Worm (Caenorhabditis elegans) whole organism, L4 larva: ENCODE measurements around the gene Y32G9A.3.

Experiments used
- D1046.2 ChIP-seq: fragments of 200-800 bp; sonication (Bioruptor generic); IDR thresholded peaks from 2 replicates; pipeline ENCODE4 v1.3.6; 2022; ENCODE audit warnings: missing genetic modification characterization, missing compliant biosample characterization
- F10B5.3 ChIP-seq: sonication (generic microtip); optimal IDR thresholded peaks from 2 replicates; lab custom pipeline; 2016; ENCODE audit warnings: mild to moderate bottlenecking, missing genetic modification characterization, missing compliant biosample characterization
- F44E2.7 ChIP-seq: fragments of 200-800 bp; sonication (Bioruptor generic); IDR thresholded peaks from 2 replicates; pipeline ENCODE4 v2.1.2; 2022; ENCODE audit warnings: missing genetic modification characterization, missing compliant biosample characterization
- R02D3.7 ChIP-seq: fragments of 150-350 bp; sonication (generic microtip); optimal IDR thresholded peaks from 3 replicates; lab custom pipeline; 2014; ENCODE audit warnings: missing biosample characterization, missing genetic modification characterization
- T20F7.1 ChIP-seq: fragments of 200-800 bp; sonication (Bioruptor generic); optimal IDR thresholded peaks from 2 replicates; lab custom pipeline; 2018; ENCODE audit warnings: mild to moderate bottlenecking, missing genetic modification characterization, missing compliant biosample characterization
- Y75B8A.6 ChIP-seq: fragments of 200-800 bp; sonication (Bioruptor generic); IDR thresholded peaks from 2 replicates; pipeline ENCODE4 v1.3.6; 2022; ENCODE audit warnings: missing genetic modification reagents, missing genetic modification characterization, missing compliant biosample characterization
- ZK337.2 ChIP-seq: fragments of 200-800 bp; sonication (Bioruptor generic); IDR thresholded peaks from 2 replicates; pipeline ENCODE4 v1.3.6; 2022; ENCODE audit warnings: missing genetic modification reagents, missing genetic modification characterization, missing compliant biosample characterization
- aha-1 ChIP-seq: fragments of 150-350 bp; peaks from one replicate; lab custom pipeline; 2014; ENCODE audit warnings: missing biosample characterization, missing genetic modification characterization
- ceh-28 ChIP-seq: fragments of 150-350 bp; optimal IDR thresholded peaks from 2 replicates; lab custom pipeline; 2014; ENCODE audit warnings: missing biosample characterization, missing genetic modification reagents, missing genetic modification characterization
- ceh-32 ChIP-seq: sonication (generic microtip); optimal IDR thresholded peaks from 2 replicates; lab custom pipeline; 2016; ENCODE audit warnings: mild to moderate bottlenecking, missing genetic modification characterization, missing compliant biosample characterization; ENCODE audit not compliant: poor library complexity
- ceh-44 ChIP-seq: fragments of 200-800 bp; sonication (Bioruptor generic); IDR thresholded peaks from 2 replicates; pipeline ENCODE4 v1.3.6; 2022; ENCODE audit warnings: missing genetic modification reagents, missing genetic modification characterization, missing compliant biosample characterization
- ceh-62 ChIP-seq: sonication (generic microtip); optimal IDR thresholded peaks from 2 replicates; lab custom pipeline; 2017; ENCODE audit warnings: missing biosample characterization, missing genetic modification characterization
- ces-1 ChIP-seq: fragments of 150-350 bp; sonication (generic microtip); optimal IDR thresholded peaks from 4 replicates; lab custom pipeline; 2014; ENCODE audit warnings: missing biosample characterization, missing genetic modification reagents, missing genetic modification characterization
- cey-2 ChIP-seq: sonication (generic microtip); optimal IDR thresholded peaks from 3 replicates; lab custom pipeline; 2017; ENCODE audit warnings: missing genetic modification characterization, mild to moderate bottlenecking, missing compliant biosample characterization, antibody characterized with exemption, borderline replicate concordance; ENCODE audit not compliant: insufficient read depth
- ctbp-1 ChIP-seq: fragments of 200-800 bp; sonication (Bioruptor generic); IDR thresholded peaks from 2 replicates; pipeline ENCODE4 v1.3.6; 2022; ENCODE audit warnings: missing genetic modification reagents, missing genetic modification characterization, missing compliant biosample characterization
- daf-19 ChIP-seq: fragments of 200-800 bp; sonication (Bioruptor generic); conservative IDR thresholded peaks from 2 replicates; pipeline ENCODE4 v1.3.6; 2022; ENCODE audit warnings: missing genetic modification characterization, missing compliant biosample characterization
- daf-8 ChIP-seq: fragments of 200-800 bp; sonication (Bioruptor generic); IDR thresholded peaks from 2 replicates; pipeline ENCODE4 v1.3.6; 2022; ENCODE audit warnings: missing genetic modification characterization, missing compliant biosample characterization
- dmd-9 ChIP-seq: fragments of 200-800 bp; sonication (Bioruptor generic); IDR thresholded peaks from 2 replicates; pipeline ENCODE4 v1.3.6; 2022; ENCODE audit warnings: missing genetic modification reagents, missing genetic modification characterization, missing compliant biosample characterization
- dpl-1 ChIP-seq: fragments of 150-350 bp; optimal IDR thresholded peaks from 2 replicates; lab custom pipeline; 2014; ENCODE audit warnings: missing biosample characterization, missing genetic modification reagents, missing genetic modification characterization
- duxl-1 ChIP-seq: sonication (generic microtip); optimal IDR thresholded peaks from 2 replicates; lab custom pipeline; 2016; ENCODE audit warnings: mild to moderate bottlenecking, missing genetic modification characterization, moderate library complexity, missing compliant biosample characterization; ENCODE audit not compliant: poor library complexity
- egl-43 ChIP-seq: fragments of 200-800 bp; sonication (Bioruptor generic); IDR thresholded peaks from 2 replicates; pipeline ENCODE4 v1.3.6; 2022; ENCODE audit warnings: missing genetic modification reagents, missing genetic modification characterization, missing compliant biosample characterization
- fkh-10 ChIP-seq: fragments of 150-350 bp; optimal IDR thresholded peaks from 2 replicates; lab custom pipeline; 2014; ENCODE audit warnings: missing biosample characterization, missing genetic modification reagents, missing genetic modification characterization
- hlh-11 ChIP-seq: fragments of 200-800 bp; sonication (Bioruptor generic); optimal IDR thresholded peaks from 2 replicates; lab custom pipeline; 2018; ENCODE audit warnings: mild to moderate bottlenecking, missing genetic modification characterization, missing compliant biosample characterization
- hmg-1.1 ChIP-seq: fragments of 200-800 bp; sonication (Bioruptor generic); IDR thresholded peaks from 2 replicates; pipeline ENCODE4 v1.3.6; 2022; ENCODE audit warnings: missing genetic modification reagents, missing genetic modification characterization, missing compliant biosample characterization
- jun-1 ChIP-seq: fragments of 150-350 bp; optimal IDR thresholded peaks from 2 replicates; lab custom pipeline; 2014; ENCODE audit warnings: missing biosample characterization, missing genetic modification reagents, missing genetic modification characterization
- lim-7 ChIP-seq: fragments of 200-800 bp; sonication (Bioruptor generic); IDR thresholded peaks from 2 replicates; pipeline ENCODE4 v1.3.6; 2022; ENCODE audit warnings: missing genetic modification characterization, missing compliant biosample characterization
- lin-13 ChIP-seq: fragments of 150-350 bp; optimal IDR thresholded peaks from 2 replicates; lab custom pipeline; 2014; ENCODE audit warnings: missing biosample characterization, missing genetic modification reagents, missing genetic modification characterization
- lin-15B ChIP-seq: fragments of 150-350 bp; sonication (generic microtip); optimal IDR thresholded peaks from 3 replicates; lab custom pipeline; 2014; ENCODE audit warnings: missing biosample characterization, missing genetic modification characterization
- lin-29 ChIP-seq: fragments of 200-800 bp; sonication (Bioruptor generic); IDR thresholded peaks from 2 replicates; pipeline ENCODE4 v1.3.6; 2022; ENCODE audit warnings: missing genetic modification reagents, missing genetic modification characterization, missing compliant biosample characterization
- lin-38 ChIP-seq: fragments of 200-800 bp; sonication (Bioruptor generic); IDR thresholded peaks from 2 replicates; pipeline ENCODE4 v1.3.6; 2022; ENCODE audit warnings: missing genetic modification reagents, missing genetic modification characterization, missing compliant biosample characterization
- madf-5 ChIP-seq, 2 experiments: fragments of 200-800 bp; sonication (Bioruptor generic); IDR thresholded peaks; 2 replicates each; pipeline ENCODE4 v1.3.6; 2022; ENCODE audit warnings: missing compliant biosample characterization in 2 of 2, missing genetic modification characterization in 2 of 2
- madf-9 ChIP-seq: fragments of 200-800 bp; sonication (Bioruptor generic); conservative IDR thresholded peaks from 2 replicates; pipeline ENCODE4 v1.3.6; 2022; ENCODE audit warnings: missing genetic modification reagents, missing genetic modification characterization, missing compliant biosample characterization
- mdl-1 ChIP-seq, 2 experiments: fragments of 150-350 bp in 1 of 2; sonication (generic microtip) in 1 of 2; optimal IDR thresholded peaks; 2 replicates each; lab custom pipeline; 2014 to 2017; ENCODE audit warnings: missing biosample characterization in 2 of 2, missing genetic modification characterization in 2 of 2
- mep-1 ChIP-seq: fragments of 150-350 bp; sonication (generic microtip); optimal IDR thresholded peaks from 3 replicates; lab custom pipeline; 2014; ENCODE audit warnings: missing biosample characterization, missing genetic modification characterization
- nhr-25 ChIP-seq: sonication (generic microtip); optimal IDR thresholded peaks from 2 replicates; lab custom pipeline; 2017; ENCODE audit warnings: missing genetic modification characterization, mild to moderate bottlenecking, missing compliant biosample characterization, antibody characterized with exemption, moderate library complexity, borderline replicate concordance; ENCODE audit not compliant: insufficient read depth
- nhr-42 ChIP-seq: fragments of 200-800 bp; sonication (Bioruptor generic); IDR thresholded peaks from 2 replicates; pipeline ENCODE4 v1.3.6; 2022; ENCODE audit warnings: missing genetic modification characterization, missing compliant biosample characterization
- nhr-48 ChIP-seq: sonication (generic microtip); optimal IDR thresholded peaks from 2 replicates; lab custom pipeline; 2016; ENCODE audit warnings: mild to moderate bottlenecking, missing genetic modification characterization, missing compliant biosample characterization
- nhr-76 ChIP-seq: fragments of 150-350 bp; optimal IDR thresholded peaks from 2 replicates; lab custom pipeline; 2014; ENCODE audit warnings: missing biosample characterization, missing genetic modification characterization
- nhr-77 ChIP-seq: fragments of 150-350 bp; optimal IDR thresholded peaks from 2 replicates; lab custom pipeline; 2014; ENCODE audit warnings: missing biosample characterization, missing genetic modification characterization
- pha-4 ChIP-seq, 2 experiments: fragments of 150-350 bp in 1 of 2; fragments of 200-800 bp in 1 of 2; sonication (Bioruptor generic) in 1 of 2; IDR thresholded peaks in 1 of 2; optimal IDR thresholded peaks in 1 of 2; 2 replicates each; pipeline versions ENCODE4 v1.3.6 to Lab custom; 2014 to 2022; ENCODE audit warnings: missing genetic modification characterization in 2 of 2, missing genetic modification reagents in 2 of 2, missing biosample characterization in 1 of 2, missing compliant biosample characterization in 1 of 2
- php-3 ChIP-seq: fragments of 200-800 bp; sonication (Bioruptor generic); IDR thresholded peaks from 2 replicates; pipeline ENCODE4 v1.3.6; 2022; ENCODE audit warnings: missing genetic modification reagents, missing genetic modification characterization, missing compliant biosample characterization
- sdz-12 ChIP-seq: fragments of 200-800 bp; sonication (Bioruptor generic); optimal IDR thresholded peaks from 2 replicates; lab custom pipeline; 2018; ENCODE audit warnings: mild to moderate bottlenecking, missing genetic modification characterization, missing compliant biosample characterization
- set-16 ChIP-seq: fragments of 200-800 bp; sonication (Bioruptor generic); IDR thresholded peaks from 2 replicates; pipeline ENCODE4 v1.3.6; 2022; ENCODE audit warnings: missing genetic modification reagents, missing genetic modification characterization, missing compliant biosample characterization
- snpc-4 ChIP-seq: fragments of 150-350 bp; optimal IDR thresholded peaks from 2 replicates; lab custom pipeline; 2014; ENCODE audit warnings: missing biosample characterization, missing genetic modification characterization
- spr-1 ChIP-seq: sonication (generic microtip); optimal IDR thresholded peaks from 2 replicates; lab custom pipeline; 2016; ENCODE audit warnings: mild to moderate bottlenecking, missing genetic modification characterization, missing compliant biosample characterization
- unc-130 ChIP-seq: sonication (generic microtip); optimal IDR thresholded peaks from 2 replicates; lab custom pipeline; 2016; ENCODE audit warnings: missing genetic modification reagents, missing genetic modification characterization, missing compliant biosample characterization
- unc-39 ChIP-seq: sonication (generic microtip); optimal IDR thresholded peaks from 2 replicates; lab custom pipeline; 2017; ENCODE audit warnings: missing biosample characterization, missing genetic modification characterization
- zag-1 ChIP-seq: fragments of 150-350 bp; optimal IDR thresholded peaks from 2 replicates; lab custom pipeline; 2014; ENCODE audit warnings: missing biosample characterization, missing genetic modification characterization
- zfp-2 ChIP-seq: sonication (generic microtip); optimal IDR thresholded peaks from 2 replicates; lab custom pipeline; 2016; ENCODE audit warnings: mild to moderate bottlenecking, missing genetic modification characterization, missing compliant biosample characterization
- zip-11 ChIP-seq: fragments of 200-800 bp; sonication (Bioruptor generic); IDR thresholded peaks from 2 replicates; pipeline ENCODE4 v1.3.6; 2022; ENCODE audit warnings: missing genetic modification characterization, missing compliant biosample characterization

The Y32G9A.3 gene

ce11 chrV:1875497-1875988, 35.7 kb upstream of the Y32G9A.3 start:
- TF ChIP-seq R02D3.7 (no peak), egl-43 (GFP tag; lab: Robert Waterston, UW) (peak; percentile 77), unc-130 (no peak), daf-8 (no peak), lin-38 (GFP tag; lab: Robert Waterston, UW) (peak; percentile 82), lin-13 (GFP tag; lab: Kevin White, UChicago) (no peak), jun-1 (tag; lab: Kevin White, UChicago) (no peak), mep-1 (peak; percentile 34), nhr-77 (tag; lab: Kevin White, UChicago) (no peak), ceh-62 (tag; lab: Kevin White, UChicago) (no peak), php-3 (GFP tag; lab: Robert Waterston, UW) (peak; percentile 44; the same call in 1 of the 2 replicates), hlh-11 (tag; lab: Kevin White, UChicago) (peak; percentile 25), ceh-28 (tag; lab: Kevin White, UChicago) (no peak), lim-7 (GFP tag; lab: Robert Waterston, UW) (0 out of 2 replicates have a peak, but pooled peaks have one; percentile 46), ces-1 (no peak), sdz-12 (no peak), zag-1 (tag; lab: Kevin White, UChicago) (no peak), dmd-9 (0 out of 2 replicates have a peak, but pooled peaks have one; percentile 20), madf-9 (GFP tag; lab: Robert Waterston, UW) (0 out of 2 replicates have a peak, but pooled peaks have one; percentile 43), T20F7.1 (GFP tag; lab: Kevin White, UChicago) (peak; percentile 71), nhr-48 (no peak), cey-2 (no peak), zip-11 (no peak), F44E2.7 (no peak), nhr-42 (no peak), pha-4 (GFP tag; IDR thresholded peaks at IDR 0.05; lab: Robert Waterston, UW) (peak; percentile 69; the same call in 1 of the 2 replicates), pha-4 (tag; optimal IDR thresholded peaks at IDR 0.05; lab: Kevin White, UChicago) (no peak), mdl-1 (tag; optimal IDR thresholded peaks at IDR 0.05; lab: Kevin White, UChicago) (no peak), aha-1 (tag; lab: Kevin White, UChicago) (peak; percentile 82), ceh-32 (tag; lab: Kevin White, UChicago) (no peak), hmg-1.1 (GFP tag; lab: Robert Waterston, UW) (no peak), duxl-1 (tag; lab: Kevin White, UChicago) (peak; percentile 39), lin-29 (GFP tag; lab: Robert Waterston, UW) (no peak), snpc-4 (tag; lab: Kevin White, UChicago) (no peak), fkh-10 (no peak), D1046.2 (GFP tag; lab: Robert Waterston, UW) (peak; percentile 79), dpl-1 (GFP tag; lab: Kevin White, UChicago) (no peak), ceh-44 (GFP tag; lab: Robert Waterston, UW) (no peak), lin-15B (tag; lab: Kevin White, UChicago) (peak; percentile 17), nhr-25 (tag; lab: Kevin White, UChicago) (no peak), daf-19 (GFP tag; lab: Robert Waterston, UW) (no peak), madf-5 (GFP tag; IDR thresholded peaks at IDR 0.05; lab: Robert Waterston, UW) (no peak), spr-1 (peak; percentile 29), ctbp-1 (GFP tag; lab: Robert Waterston, UW) (peak; percentile 63), ZK337.2 (no peak), unc-39 (tag; lab: Kevin White, UChicago) (no peak), nhr-76 (tag; lab: Kevin White, UChicago) (no peak), zfp-2 (tag; lab: Kevin White, UChicago) (no peak), set-16 (no peak), Y75B8A.6 (GFP tag; lab: Robert Waterston, UW) (no peak), F10B5.3 (tag; lab: Kevin White, UChicago) (peak; percentile 32)
